Worm (Caenorhabditis elegans): ENCODE data around the gene E04F6.10.

The E04F6.10 gene

DNA sequence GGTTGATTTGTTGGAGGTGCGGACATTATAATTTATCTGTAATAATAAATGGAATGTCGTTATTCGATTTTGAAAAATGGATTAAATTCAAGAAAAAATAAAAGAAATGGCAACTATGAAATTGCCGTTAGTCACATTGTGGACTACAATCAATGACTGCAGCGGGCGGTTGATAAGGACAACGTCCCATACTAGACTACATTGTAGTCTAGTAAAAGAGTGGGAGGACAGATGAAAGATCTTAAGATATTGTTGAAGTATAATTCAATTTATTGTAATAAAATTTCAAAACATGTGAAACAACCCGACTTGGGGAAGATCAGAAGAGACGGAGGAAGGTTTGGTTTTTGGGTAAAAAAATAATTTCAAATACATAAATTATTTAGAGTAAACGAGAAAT lies 35.0 kb upstream of the E04F6.10 start, which contains the start of the genes prx-13 and ada-2:
TSS of gene prx-13 (minus strand) at position 38 of the 400 bp plus-strand sequence.
TSS of gene ada-2 (plus strand) at position 282 of the 400 bp plus-strand sequence.
- TF ChIP-seq nhr-28 (tag; optimal IDR thresholded peaks at IDR 0.05) = no peak
- no peak for TF ChIP-seq unc-62 (GFP tag; optimal IDR thresholded peaks at IDR 0.05)
- TF ChIP-seq tbx-8 (GFP tag; optimal IDR thresholded peaks at IDR 0.05) = no peak
- no peak for TF ChIP-seq lsy-2 (tag; optimal IDR thresholded peaks at IDR 0.05)
- no peak for TF ChIP-seq flh-1 (GFP tag; optimal IDR thresholded peaks at IDR 0.05)
- TF ChIP-seq nhr-12 (tag; optimal IDR thresholded peaks at IDR 0.05) = no peak
- TF ChIP-seq drap-1 (GFP tag; optimal IDR thresholded peaks at IDR 0.05) = no peak
- TF ChIP-seq ces-1 (GFP tag; optimal IDR thresholded peaks at IDR 0.05) = no peak
- TF ChIP-seq pha-4 (tag; optimal IDR thresholded peaks at IDR 0.05) = no peak
- no peak for TF ChIP-seq ham-2 (GFP tag; optimal IDR thresholded peaks at IDR 0.05)
- TF ChIP-seq elt-1 (tag; optimal IDR thresholded peaks at IDR 0.05; ENCODE audit: borderline replicate concordance, insufficient read depth) = no peak
- no peak for TF ChIP-seq ceh-39 (tag; optimal IDR thresholded peaks at IDR 0.05)

DNA sequence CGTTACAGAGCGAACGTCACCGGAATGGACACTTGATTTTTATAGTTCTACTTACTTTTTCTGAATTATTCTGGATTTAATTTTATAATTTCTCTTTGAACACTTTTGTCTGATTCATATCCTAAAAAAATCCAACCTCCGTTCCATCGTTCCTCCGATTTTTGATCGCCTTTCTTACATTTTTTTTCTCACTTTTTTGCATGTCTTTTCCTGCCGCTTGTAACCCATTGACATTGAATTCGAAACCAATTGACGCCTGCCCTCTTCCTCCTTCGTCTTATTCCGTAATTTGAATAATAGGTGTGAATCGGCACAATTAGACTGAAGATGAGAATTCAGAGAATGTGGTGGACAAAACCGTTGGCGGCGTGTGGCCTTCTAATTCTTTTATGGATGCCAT lies 28.6 kb upstream of the E04F6.10 start, which contains the start of gene skpo-3:
TSS of gene skpo-3 (plus strand) at position 301 of the 400 bp plus-strand sequence.
- TF ChIP-seq M03D4.4 (tag; optimal IDR thresholded peaks at IDR 0.05) = no peak

DNA sequence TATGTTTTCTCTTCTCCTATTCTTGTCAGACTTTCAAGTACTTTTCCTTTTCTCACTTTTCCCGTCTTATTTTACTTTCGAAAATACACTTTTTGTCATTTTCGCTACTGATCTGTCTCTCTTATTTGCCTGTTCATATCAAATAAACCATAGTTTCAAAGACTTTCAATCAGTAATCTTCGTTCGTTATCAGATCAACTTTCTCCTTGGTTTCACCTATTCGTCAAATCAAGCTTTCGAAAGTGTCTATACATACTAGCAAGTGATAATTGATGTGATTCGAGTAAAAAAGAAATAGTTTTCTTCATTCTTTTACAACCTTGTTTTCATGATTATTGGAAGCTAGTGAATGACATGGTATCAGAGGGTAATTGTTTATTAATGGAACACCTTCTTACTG lies 25.8 kb upstream of the E04F6.10 start:
- TF ChIP-seq elt-3 (tag; optimal IDR thresholded peaks at IDR 0.05) = no peak
- no peak for TF ChIP-seq sem-2 (GFP tag; optimal IDR thresholded peaks at IDR 0.05)
- TF ChIP-seq unc-39 (tag; optimal IDR thresholded peaks at IDR 0.05) = no peak
- TF ChIP-seq nhr-76 (tag; optimal IDR thresholded peaks at IDR 0.05) = no peak
- TF ChIP-seq lsy-2 (tag; optimal IDR thresholded peaks at IDR 0.05) = no peak
- TF ChIP-seq ceh-43 (GFP tag; optimal IDR thresholded peaks at IDR 0.05) = no peak
- no peak for TF ChIP-seq flh-1 (GFP tag; optimal IDR thresholded peaks at IDR 0.05)

DNA sequence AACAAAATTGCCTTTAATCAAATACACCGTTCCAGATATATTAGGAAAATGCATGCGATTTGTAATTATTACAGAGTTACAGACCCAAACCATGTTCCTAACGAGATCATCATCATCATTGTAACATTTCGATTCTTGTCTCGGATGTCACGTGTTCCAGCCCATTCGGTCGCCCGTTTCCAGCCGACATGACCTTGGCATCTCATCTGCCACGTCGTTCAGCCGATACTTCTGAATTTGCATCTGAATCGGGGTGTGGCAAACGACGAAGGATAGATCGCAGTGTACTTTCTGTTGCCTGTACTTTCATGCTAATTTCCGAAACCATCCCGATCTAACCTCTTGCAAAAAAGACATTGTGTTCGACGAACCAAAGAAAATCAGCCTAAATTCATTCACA lies 22.8 kb upstream of the E04F6.10 start:
- no peak for TF ChIP-seq nhr-2 (tag; optimal IDR thresholded peaks at IDR 0.05)
- no peak for TF ChIP-seq hlh-1 (tag; optimal IDR thresholded peaks at IDR 0.05)
- TF ChIP-seq ham-2 (GFP tag; optimal IDR thresholded peaks at IDR 0.05) = no peak
- TF ChIP-seq blmp-1 (tag; optimal IDR thresholded peaks at IDR 0.05) = no peak
- no peak for TF ChIP-seq nhr-237 (tag; optimal IDR thresholded peaks at IDR 0.05)
- TF ChIP-seq unc-39 (tag; optimal IDR thresholded peaks at IDR 0.05) = no peak
- no peak for TF ChIP-seq ztf-11 (tag; optimal IDR thresholded peaks at IDR 0.05)
- no peak for TF ChIP-seq unc-62 (GFP tag; optimal IDR thresholded peaks at IDR 0.05)

DNA sequence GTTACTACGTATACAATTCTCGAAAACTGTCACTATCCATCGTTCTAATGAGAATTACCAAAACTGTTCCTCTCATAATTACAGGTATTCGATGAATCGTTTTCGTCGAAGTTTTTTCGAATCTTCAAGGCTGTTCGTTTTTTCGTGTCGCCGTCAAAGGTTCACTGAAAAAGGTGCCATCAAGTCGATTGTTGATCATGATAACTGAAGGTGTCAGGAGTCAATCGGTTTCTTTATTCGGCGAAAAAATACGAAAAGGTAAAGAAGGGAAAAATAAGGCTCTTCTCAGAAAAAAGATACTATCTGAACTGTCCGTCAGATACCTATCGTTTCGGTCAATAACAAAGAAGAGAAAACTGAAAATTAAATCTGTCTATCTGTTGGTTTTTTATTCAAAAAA lies 21.8 kb upstream of the E04F6.10 start:
- TF ChIP-seq elt-3 (tag; optimal IDR thresholded peaks at IDR 0.05) (no peak), tbx-8 (GFP tag; optimal IDR thresholded peaks at IDR 0.05) (no peak), hlh-1 (tag; optimal IDR thresholded peaks at IDR 0.05) (no peak), unc-39 (tag; optimal IDR thresholded peaks at IDR 0.05) (no peak), nhr-2 (tag; optimal IDR thresholded peaks at IDR 0.05) (no peak), ceh-43 (GFP tag; optimal IDR thresholded peaks at IDR 0.05) (no peak), ztf-11 (tag; optimal IDR thresholded peaks at IDR 0.05) (no peak), unc-62 (GFP tag; optimal IDR thresholded peaks at IDR 0.05) (no peak), nhr-28 (tag; optimal IDR thresholded peaks at IDR 0.05) (no peak), ceh-39 (tag; optimal IDR thresholded peaks at IDR 0.05) (no peak), lin-32 (GFP tag; optimal IDR thresholded peaks at IDR 0.05) (no peak), elt-1 (tag; optimal IDR thresholded peaks at IDR 0.05; ENCODE audit: borderline replicate concordance, insufficient read depth) (no peak), sptf-1 (tag; optimal IDR thresholded peaks at IDR 0.05) (no peak)

DNA sequence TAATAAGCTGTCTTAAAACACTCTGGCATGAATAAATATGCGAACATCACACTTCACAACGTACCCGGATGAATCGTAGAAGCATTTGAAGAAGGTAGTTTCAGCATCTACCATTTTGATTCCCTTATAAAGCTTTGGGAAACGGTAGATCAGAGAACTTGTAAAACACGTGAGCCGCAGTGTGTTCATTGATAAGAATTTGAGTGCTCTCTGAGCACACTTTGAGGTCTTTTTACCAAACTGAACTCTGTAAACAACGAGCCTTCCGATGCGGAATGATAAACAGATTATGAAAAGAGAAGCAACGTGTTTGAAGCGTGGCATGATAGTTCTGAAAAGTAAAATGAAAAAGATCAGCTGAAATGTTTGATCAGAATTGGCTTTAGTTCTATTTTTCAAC lies 21.3 kb upstream of the E04F6.10 start, which contains the start of gene aqp-1:
TSS of gene aqp-1 (minus strand) at position 102 of the 400 bp plus-strand sequence.
- no peak for TF ChIP-seq hlh-1 (tag; optimal IDR thresholded peaks at IDR 0.05)
- no peak for TF ChIP-seq bed-3 (GFP tag; optimal IDR thresholded peaks at IDR 0.05)
- no peak for TF ChIP-seq zip-8 (tag; optimal IDR thresholded peaks at IDR 0.05)
- no peak for TF ChIP-seq sem-2 (GFP tag; optimal IDR thresholded peaks at IDR 0.05)
- no peak for TF ChIP-seq lin-32 (GFP tag; optimal IDR thresholded peaks at IDR 0.05)
- no peak for TF ChIP-seq mep-1 (tag; optimal IDR thresholded peaks at IDR 0.05)
- TF ChIP-seq ces-1 (GFP tag; optimal IDR thresholded peaks at IDR 0.05) = no peak
- no peak for TF ChIP-seq ceh-39 (tag; optimal IDR thresholded peaks at IDR 0.05)
- no peak for TF ChIP-seq nhr-76 (tag; optimal IDR thresholded peaks at IDR 0.05)
- TF ChIP-seq cnd-1 (tag; optimal IDR thresholded peaks at IDR 0.05) = no peak
- TF ChIP-seq unc-62 (GFP tag; optimal IDR thresholded peaks at IDR 0.05) = no peak
- TF ChIP-seq elt-1 (tag; optimal IDR thresholded peaks at IDR 0.05; ENCODE audit: borderline replicate concordance, insufficient read depth) = no peak
- TF ChIP-seq ztf-11 (tag; optimal IDR thresholded peaks at IDR 0.05) = no peak
- TF ChIP-seq nhr-12 (tag; optimal IDR thresholded peaks at IDR 0.05) = no peak
